Fruit fly (Drosophila melanogaster): ENCODE data around the gene AkhR.

Gene AkhR

dm6 chr2L:6708997-6709662, 6.9 kb downstream of the AkhR start, which contains the start of gene Tsp:
TSS of gene Tsp (minus strand) at chr2L:6709086.
- TF ChIP-seq Ravus (GFP tag; IDR thresholded peaks at IDR 0.05) (no peak), sc (optimal IDR thresholded peaks at IDR 0.05) (no peak), sc (GFP tag; optimal IDR thresholded peaks at IDR 0.05) (no peak), Neu2 (GFP tag; optimal IDR thresholded peaks at IDR 0.05; ENCODE audit: borderline replicate concordance) (peak; percentile 44), CG7271 (tag; optimal IDR thresholded peaks at IDR 0.05) (peak; percentile 25), Myb (GFP tag; optimal IDR thresholded peaks at IDR 0.05) (no peak), Oaz (GFP tag; IDR thresholded peaks at IDR 0.05) (no peak), dm (GFP tag; optimal IDR thresholded peaks at IDR 0.05) (peak; percentile 68), wek (GFP tag; optimal IDR thresholded peaks at IDR 0.05) (no peak), hbn (GFP tag; IDR thresholded peaks at IDR 0.05; ENCODE audit: partially characterized antibody) (0 out of 2 replicates have a peak, but pooled peaks have one; percentile 35), CG4360 (GFP tag; IDR thresholded peaks at IDR 0.05) (peak; percentile 93), CG2199 (GFP tag; IDR thresholded peaks at IDR 0.05) (0 out of 3 replicates have a peak, but pooled peaks have one; percentile 51), CG18262 (tag; optimal IDR thresholded peaks at IDR 0.05) (peak; percentile 3), CG10431 (GFP tag; optimal IDR thresholded peaks at IDR 0.05) (no peak), cwo (GFP tag; optimal IDR thresholded peaks at IDR 0.05) (peak; percentile 66), Trl (optimal IDR thresholded peaks at IDR 0.05) (peak in 1 of 2 experiments; percentile 33), Trl (GFP tag; optimal IDR thresholded peaks at IDR 0.05) (no peak), CG15514 (GFP tag; optimal IDR thresholded peaks at IDR 0.05) (peak; percentile 4), CG14860 (GFP tag; IDR thresholded peaks at IDR 0.05; ENCODE audit: partially characterized antibody) (no peak), CG15479 (GFP tag; optimal IDR thresholded peaks at IDR 0.05) (peak; percentile 5), vvl (GFP tag; IDR thresholded peaks at IDR 0.05) (peak; percentile 54), CG30431 (GFP tag; optimal IDR thresholded peaks at IDR 0.05) (no peak), sd (tag; optimal IDR thresholded peaks at IDR 0.05) (peak; percentile 58), gro (GFP tag; optimal IDR thresholded peaks at IDR 0.05) (peak; percentile 10), kah (GFP tag; optimal IDR thresholded peaks at IDR 0.05) (peak; percentile 90), pb (GFP tag; optimal IDR thresholded peaks at IDR 0.05) (no peak), CG10209 (GFP tag; optimal IDR thresholded peaks at IDR 0.05) (no peak), CG12236 (GFP tag; optimal IDR thresholded peaks at IDR 0.05) (no peak), abd-A (tag; optimal IDR thresholded peaks at IDR 0.05) (peak; percentile 64), Med (GFP tag) (peak; percentile 38), br (optimal IDR thresholded peaks at IDR 0.05) (no peak), chm (GFP tag; IDR thresholded peaks at IDR 0.05) (peak; percentile 35; the same call in 1 of the 2 replicates), ato (GFP tag; IDR thresholded peaks at IDR 0.05; ENCODE audit: partially characterized antibody) (no peak), Rfx (GFP tag; IDR thresholded peaks at IDR 0.05) (0 out of 2 replicates have a peak, but pooled peaks have one; percentile 23), lilli (GFP tag; optimal IDR thresholded peaks at IDR 0.05) (no peak), fd102C (GFP tag; optimal IDR thresholded peaks at IDR 0.05) (no peak), repo (GFP tag; optimal IDR thresholded peaks at IDR 0.05) (no peak), scrt (GFP tag; optimal IDR thresholded peaks at IDR 0.05) (no peak), trh (GFP tag; optimal IDR thresholded peaks at IDR 0.05) (no peak), CG11723 (GFP tag; optimal IDR thresholded peaks at IDR 0.05) (no peak), NC2α (GFP tag; optimal IDR thresholded peaks at IDR 0.05) (no peak), Ets97D (GFP tag; optimal IDR thresholded peaks at IDR 0.05) (peak; percentile 25), dmrt11E (tag; optimal IDR thresholded peaks at IDR 0.05) (no peak), Mad (GFP tag; optimal IDR thresholded peaks at IDR 0.05) (no peak), row (GFP tag; IDR thresholded peaks at IDR 0.05) (peak; percentile 22; the same call in 1 of the 3 replicates), grn (GFP tag; optimal IDR thresholded peaks at IDR 0.05) (peak; percentile 55), GATAe (GFP tag; conservative IDR thresholded peaks at IDR 0.05) (no peak), Aef1 (GFP tag; IDR thresholded peaks at IDR 0.05) (peak; percentile 22; the same call in 1 of the 3 replicates), sna (GFP tag; IDR thresholded peaks at IDR 0.05; ENCODE audit: partially characterized antibody) (0 out of 2 replicates have a peak, but pooled peaks have one; percentile 16), CG1529 (GFP tag; optimal IDR thresholded peaks at IDR 0.05) (no peak)

All from whole organism, embryonic.